Worm (Caenorhabditis elegans): ENCODE measurements around the gene K02D10.8.
A peak's percentile ranks its signal among the peaks of the same experiment; 100 is the strongest.

K02D10.8 gene

ce11 chrIII:8799964-8800795, 14.0 kb downstream of the K02D10.8 start, which contains the start of gene F54F2.6:
Gene F54F2.6 (minus strand): TSS chrIII:8800701.
- peak; percentile 10 for TF ChIP-seq nhr-25 (tag; optimal IDR thresholded peaks at IDR 0.05; ENCODE audit: borderline replicate concordance, insufficient read depth)
- no peak for TF ChIP-seq fos-1 (tag; optimal IDR thresholded peaks at IDR 0.05)
- TF ChIP-seq mxl-2 (GFP tag; conservative IDR thresholded peaks at IDR 0.05): no peak
- no peak for TF ChIP-seq duxl-1 (tag; optimal IDR thresholded peaks at IDR 0.05; ENCODE audit: poor library complexity)
- peak; percentile 25 for TF ChIP-seq zip-2 (tag; optimal IDR thresholded peaks at IDR 0.05)
- TF ChIP-seq fkh-10 (GFP tag; optimal IDR thresholded peaks at IDR 0.05): peak; percentile 74
- TF ChIP-seq madf-5 (GFP tag; IDR thresholded peaks at IDR 0.05): no peak
- no peak for TF ChIP-seq lin-15B (tag; optimal IDR thresholded peaks at IDR 0.05)
- TF ChIP-seq unc-62 (GFP tag; optimal IDR thresholded peaks at IDR 0.05 in 1 of 2): peak in 1 of 2 experiments; percentile 100
- peak; percentile 89 for TF ChIP-seq unc-62 (tag; optimal IDR thresholded peaks at IDR 0.05)
- TF ChIP-seq egl-43 (GFP tag; IDR thresholded peaks at IDR 0.05): peak; percentile 79
- peak; percentile 81 for TF ChIP-seq nhr-11 (tag; optimal IDR thresholded peaks at IDR 0.05)
- no peak for TF ChIP-seq aly-2 (tag; optimal IDR thresholded peaks at IDR 0.05)
- TF ChIP-seq ama-1 (optimal IDR thresholded peaks at IDR 0.05): peak; percentile 5
- TF ChIP-seq zfp-2 (tag; optimal IDR thresholded peaks at IDR 0.05): no peak
- TF ChIP-seq zfp-3 (GFP tag; conservative IDR thresholded peaks at IDR 0.05): no peak
- no peak for TF ChIP-seq F26F4.8 (GFP tag; conservative IDR thresholded peaks at IDR 0.05)
- TF ChIP-seq madf-9 (GFP tag; conservative IDR thresholded peaks at IDR 0.05): 0 out of 2 replicates have a peak, but pooled peaks have one; percentile 4
- TF ChIP-seq spr-3 (GFP tag; optimal IDR thresholded peaks at IDR 0.05): peak; percentile 10
- peak; percentile 69 for TF ChIP-seq mes-2 (tag; optimal IDR thresholded peaks at IDR 0.05; ENCODE audit: poor library complexity, severe bottlenecking)
- TF ChIP-seq skn-1 (tag; optimal IDR thresholded peaks at IDR 0.05): no peak
- TF ChIP-seq nhr-111 (GFP tag; optimal IDR thresholded peaks at IDR 0.05): no peak
- TF ChIP-seq lin-38 (GFP tag; IDR thresholded peaks at IDR 0.05): peak; percentile 56
- peak; percentile 7 for TF ChIP-seq ceh-28 (tag; optimal IDR thresholded peaks at IDR 0.05)
- no peak for TF ChIP-seq egl-27 (tag; optimal IDR thresholded peaks at IDR 0.05)
- peak; percentile 82 for TF ChIP-seq nhr-6 (tag; optimal IDR thresholded peaks at IDR 0.05)
- TF ChIP-seq daf-19 (GFP tag; conservative IDR thresholded peaks at IDR 0.05): no peak
- TF ChIP-seq lin-1 (GFP tag; IDR thresholded peaks at IDR 0.05): peak; percentile 58
- no peak for TF ChIP-seq snpc-1.2 (GFP tag; IDR thresholded peaks at IDR 0.05)
- peak; percentile 78 for TF ChIP-seq dmd-6 (GFP tag; IDR thresholded peaks at IDR 0.05)
- no peak for TF ChIP-seq snpc-4 (tag; optimal IDR thresholded peaks at IDR 0.05)
- TF ChIP-seq unc-130 (GFP tag; optimal IDR thresholded peaks at IDR 0.05): no peak
- no peak for TF ChIP-seq zip-11 (GFP tag; IDR thresholded peaks at IDR 0.05)
- no peak for TF ChIP-seq R02D3.7 (tag; optimal IDR thresholded peaks at IDR 0.05)
- peak; percentile 82 for TF ChIP-seq T20F7.1 (GFP tag; optimal IDR thresholded peaks at IDR 0.05)
- TF ChIP-seq pqm-1 (tag; optimal IDR thresholded peaks at IDR 0.05): peak; percentile 35
- TF ChIP-seq lin-29 (GFP tag; IDR thresholded peaks at IDR 0.05): no peak
- no peak for TF ChIP-seq Y48G9A.11 (GFP tag; IDR thresholded peaks at IDR 0.05)
- TF ChIP-seq nhr-237 (tag; optimal IDR thresholded peaks at IDR 0.05): peak; percentile 13
- TF ChIP-seq mxl-3 (GFP tag; optimal IDR thresholded peaks at IDR 0.05): peak; percentile 89
- peak; percentile 12 for TF ChIP-seq ceh-32 (tag; optimal IDR thresholded peaks at IDR 0.05; ENCODE audit: poor library complexity)
- no peak for TF ChIP-seq ztf-11 (tag; optimal IDR thresholded peaks at IDR 0.05)
- TF ChIP-seq cey-2 (tag; optimal IDR thresholded peaks at IDR 0.05; ENCODE audit: borderline replicate concordance, insufficient read depth): no peak
- no peak for TF ChIP-seq ZK546.5 (tag; optimal IDR thresholded peaks at IDR 0.05)
- TF ChIP-seq hmg-1.1 (GFP tag; IDR thresholded peaks at IDR 0.05): peak; percentile 77
- no peak for TF ChIP-seq ceh-82 (tag; optimal IDR thresholded peaks at IDR 0.05)
- no peak for TF ChIP-seq daf-8 (GFP tag; IDR thresholded peaks at IDR 0.05)
- TF ChIP-seq gei-8 (GFP tag; optimal IDR thresholded peaks at IDR 0.05): peak; percentile 62
- peak; percentile 15 for TF ChIP-seq nhr-10 (tag; optimal IDR thresholded peaks at IDR 0.05)
- no peak for TF ChIP-seq daf-12 (tag; optimal IDR thresholded peaks at IDR 0.05)

Measured in whole organism, L4 larva.